Worm (Caenorhabditis elegans) whole organism, young adult: Measurements from ENCODE around the gene ZK899.6.
A peak's percentile ranks its signal among the peaks of the same experiment; 100 is the strongest.
"Not testable (repeated sequence)": the region's sequence is repeated elsewhere in the genome, so short reads cannot be mapped to it uniquely, and the experiment has no call there.

Experiments used
- B0261.1 ChIP-seq: sonication (generic microtip); optimal IDR thresholded peaks from 2 replicates; lab custom pipeline; 2016; ENCODE audit warnings: mild to moderate bottlenecking, missing genetic modification characterization, moderate library complexity, missing compliant biosample characterization
- C17E4.6 ChIP-seq: fragments of 200-800 bp; sonication (Bioruptor generic); IDR thresholded peaks from 2 replicates; pipeline ENCODE4 v1.3.6; 2022; ENCODE audit warnings: missing genetic modification reagents, missing genetic modification characterization, missing compliant biosample characterization
- F37B4.10 ChIP-seq: fragments of 200-800 bp; sonication (Bioruptor generic); IDR thresholded peaks from 2 replicates; pipeline ENCODE4 v1.3.6; 2022; ENCODE audit warnings: missing genetic modification characterization, missing compliant biosample characterization
- F39B2.1 ChIP-seq: fragments of 200-800 bp; sonication (Bioruptor generic); IDR thresholded peaks from 2 replicates; pipeline ENCODE4 v1.3.6; 2022; ENCODE audit warnings: missing genetic modification reagents, missing genetic modification characterization, missing compliant biosample characterization
- F49E8.2 ChIP-seq: sonication (generic microtip); optimal IDR thresholded peaks from 3 replicates; lab custom pipeline; 2017; ENCODE audit warnings: missing genetic modification characterization, mild to moderate bottlenecking, missing compliant biosample characterization, antibody characterized with exemption, moderate library complexity; ENCODE audit not compliant: insufficient read depth
- F52B5.7 ChIP-seq: sonication (generic microtip); optimal IDR thresholded peaks from 2 replicates; lab custom pipeline; 2016; ENCODE audit warnings: mild to moderate bottlenecking, missing genetic modification characterization, missing compliant biosample characterization
- F55B11.4 ChIP-seq: sonication (generic microtip); optimal IDR thresholded peaks from 2 replicates; lab custom pipeline; 2016; ENCODE audit warnings: missing compliant biosample characterization, missing genetic modification characterization, borderline replicate concordance; ENCODE audit not compliant: insufficient read depth
- F57A8.1 ChIP-seq: fragments of 200-800 bp; sonication (Bioruptor generic); optimal IDR thresholded peaks from 2 replicates; lab custom pipeline; 2018; ENCODE audit warnings: mild to moderate bottlenecking, missing genetic modification characterization, moderate library complexity, missing compliant biosample characterization
- F57C9.4 ChIP-seq: sonication (generic microtip); optimal IDR thresholded peaks from 2 replicates; lab custom pipeline; 2017; ENCODE audit warnings: mild to moderate bottlenecking, missing genetic modification characterization, missing compliant biosample characterization
- K11D2.4 ChIP-seq: fragments of 200-800 bp; sonication (Bioruptor generic); IDR thresholded peaks from 2 replicates; pipeline ENCODE4 v1.3.6; 2022; ENCODE audit warnings: missing genetic modification reagents, missing genetic modification characterization, missing compliant biosample characterization
- T07F8.4 ChIP-seq: sonication (generic microtip); optimal IDR thresholded peaks from 2 replicates; lab custom pipeline; 2016; ENCODE audit warnings: mild to moderate bottlenecking, missing genetic modification characterization, moderate library complexity, missing compliant biosample characterization
- Y56A3A.18 ChIP-seq: fragments of 200-800 bp; sonication (Bioruptor generic); IDR thresholded peaks from 2 replicates; pipeline ENCODE4 v1.3.6; 2022; ENCODE audit warnings: missing genetic modification reagents, missing genetic modification characterization, missing compliant biosample characterization
- ama-1 ChIP-seq, 3 experiments: fragments of 150-350 bp in 1 of 3; sonication (generic microtip) in 2 of 3; optimal IDR thresholded peaks; 2 replicates each; lab custom pipeline; 2014 to 2018; ENCODE audit warnings: missing biosample characterization in 2 of 3, missing genetic modification characterization in 2 of 3, missing genetic modification reagents in 2 of 3
- aptf-3 ChIP-seq: fragments of 200-800 bp; sonication (Bioruptor generic); IDR thresholded peaks from 2 replicates; pipeline ENCODE4 v1.3.6; 2022; ENCODE audit warnings: missing genetic modification characterization, missing compliant biosample characterization
- attf-3 ChIP-seq: fragments of 200-800 bp; sonication (Bioruptor generic); conservative IDR thresholded peaks from 2 replicates; pipeline ENCODE4 v1.3.6; 2022; ENCODE audit warnings: missing genetic modification reagents, missing genetic modification characterization, missing compliant biosample characterization
- cebp-1 ChIP-seq, 2 experiments: fragments of 200-800 bp in 1 of 2; sonication (Bioruptor generic) in 1 of 2; sonication (generic microtip) in 1 of 2; IDR thresholded peaks in 1 of 2; optimal IDR thresholded peaks in 1 of 2; 2 replicates each; pipeline versions ENCODE4 v1.3.6 to Lab custom; 2017 to 2022; ENCODE audit warnings: missing compliant biosample characterization in 2 of 2, missing genetic modification characterization in 2 of 2, mild to moderate bottlenecking in 1 of 2, missing genetic modification reagents in 1 of 2, moderate library complexity in 1 of 2
- cebp-2 ChIP-seq: fragments of 200-800 bp; sonication (Bioruptor generic); IDR thresholded peaks from 2 replicates; pipeline ENCODE4 v1.3.6; 2022; ENCODE audit warnings: missing genetic modification characterization, missing compliant biosample characterization
- ceh-58 ChIP-seq: fragments of 200-800 bp; sonication (Bioruptor generic); IDR thresholded peaks from 2 replicates; pipeline ENCODE4 v1.3.6; 2022; ENCODE audit warnings: missing genetic modification characterization, missing compliant biosample characterization
- ceh-91 ChIP-seq: fragments of 200-800 bp; sonication (Bioruptor generic); IDR thresholded peaks from 2 replicates; pipeline ENCODE4 v1.3.6; 2022; ENCODE audit warnings: missing genetic modification reagents, missing genetic modification characterization, missing compliant biosample characterization
- dox-1 ChIP-seq: fragments of 200-800 bp; sonication (Bioruptor generic); IDR thresholded peaks from 2 replicates; pipeline ENCODE4 v1.3.6; 2022; ENCODE audit warnings: missing genetic modification reagents, missing genetic modification characterization, missing compliant biosample characterization
- dpl-1 ChIP-seq: fragments of 150-350 bp; optimal IDR thresholded peaks from 2 replicates; lab custom pipeline; 2014; ENCODE audit warnings: missing biosample characterization, missing genetic modification reagents, missing genetic modification characterization
- him-1 ChIP-seq: sonication (generic microtip); optimal IDR thresholded peaks from 2 replicates; lab custom pipeline; 2016; ENCODE audit warnings: missing genotype, missing genetic modification reagents, missing genetic modification characterization, missing compliant biosample characterization
- hmg-1.2 ChIP-seq: fragments of 200-800 bp; sonication (Bioruptor generic); IDR thresholded peaks from 2 replicates; pipeline ENCODE4 v1.3.6; 2022; ENCODE audit warnings: missing genetic modification reagents, missing genetic modification characterization, missing compliant biosample characterization
- lag-1 ChIP-seq: fragments of 200-800 bp; sonication (Bioruptor generic); IDR thresholded peaks from 2 replicates; pipeline ENCODE4 v1.3.6; 2022; ENCODE audit warnings: missing genetic modification reagents, missing genetic modification characterization, missing compliant biosample characterization
- let-607 ChIP-seq, 2 experiments: fragments of 200-800 bp in 1 of 2; sonication (Bioruptor generic) in 1 of 2; sonication (generic microtip) in 1 of 2; optimal IDR thresholded peaks; 2 replicates each; lab custom pipeline; 2016 to 2018; ENCODE audit warnings: mild to moderate bottlenecking in 2 of 2, missing compliant biosample characterization in 2 of 2, missing genetic modification characterization in 2 of 2, moderate library complexity in 2 of 2, missing genotype in 1 of 2
- lin-40 ChIP-seq: sonication (generic microtip); optimal IDR thresholded peaks from 2 replicates; lab custom pipeline; 2016; ENCODE audit warnings: missing genetic modification characterization, mild to moderate bottlenecking, missing compliant biosample characterization, missing genotype, missing genetic modification reagents
- lir-1 ChIP-seq: fragments of 200-800 bp; sonication (Bioruptor generic); conservative IDR thresholded peaks from 2 replicates; pipeline ENCODE4 v1.3.6; 2022; ENCODE audit warnings: missing genetic modification reagents, missing genetic modification characterization, missing compliant biosample characterization
- lsl-1 ChIP-seq: fragments of 200-800 bp; sonication (Bioruptor generic); optimal IDR thresholded peaks from 2 replicates; lab custom pipeline; 2018; ENCODE audit warnings: mild to moderate bottlenecking, missing genetic modification characterization, moderate library complexity, missing compliant biosample characterization
- nhr-80 ChIP-seq: sonication (generic microtip); optimal IDR thresholded peaks from 2 replicates; lab custom pipeline; 2016; ENCODE audit warnings: missing genetic modification characterization, missing compliant biosample characterization
- rcor-1 ChIP-seq: fragments of 200-800 bp; sonication (Bioruptor generic); IDR thresholded peaks from 2 replicates; pipeline ENCODE4 v1.3.6; 2022; ENCODE audit warnings: missing genetic modification reagents, missing genetic modification characterization, missing compliant biosample characterization
- sea-2 ChIP-seq: fragments of 200-800 bp; sonication (Bioruptor generic); IDR thresholded peaks from 2 replicates; pipeline ENCODE4 v1.3.6; 2022; ENCODE audit warnings: missing genetic modification characterization, missing compliant biosample characterization
- snpc-1.3 ChIP-seq: sonication (generic microtip); optimal IDR thresholded peaks from 2 replicates; lab custom pipeline; 2017; ENCODE audit warnings: missing genetic modification characterization, mild to moderate bottlenecking, missing compliant biosample characterization, antibody characterized with exemption, moderate library complexity, missing genotype, missing genetic modification reagents; ENCODE audit not compliant: insufficient read depth
- tbx-9 ChIP-seq: sonication (generic microtip); optimal IDR thresholded peaks from 2 replicates; lab custom pipeline; 2016; ENCODE audit warnings: borderline replicate concordance, missing genetic modification characterization, inconsistent platforms, missing compliant biosample characterization
- unc-130 ChIP-seq: sonication (generic microtip); optimal IDR thresholded peaks from 2 replicates; lab custom pipeline; 2016; ENCODE audit warnings: missing genetic modification reagents, missing genetic modification characterization, missing compliant biosample characterization
- xnd-1 ChIP-seq: sonication (generic microtip); optimal IDR thresholded peaks from 2 replicates; lab custom pipeline; 2016; ENCODE audit warnings: missing genotype, missing genetic modification reagents, missing genetic modification characterization, missing compliant biosample characterization
- zfh-2 ChIP-seq: fragments of 200-800 bp; sonication (Bioruptor generic); conservative IDR thresholded peaks from 2 replicates; pipeline ENCODE4 v1.3.6; 2022; ENCODE audit warnings: missing genetic modification reagents, missing genetic modification characterization, missing compliant biosample characterization
- ztf-18 ChIP-seq: sonication (generic microtip); optimal IDR thresholded peaks from 2 replicates; lab custom pipeline; 2016; ENCODE audit warnings: missing genotype, mild to moderate bottlenecking, missing genetic modification characterization, missing compliant biosample characterization
- ztf-22 ChIP-seq: fragments of 200-800 bp; sonication (Bioruptor generic); optimal IDR thresholded peaks from 2 replicates; lab custom pipeline; 2018; ENCODE audit warnings: mild to moderate bottlenecking, missing genetic modification characterization, moderate library complexity, missing compliant biosample characterization
- ztf-28 ChIP-seq: fragments of 200-800 bp; sonication (Bioruptor generic); IDR thresholded peaks from 2 replicates; pipeline ENCODE4 v1.3.6; 2022; ENCODE audit warnings: missing genetic modification reagents, missing genetic modification characterization, missing compliant biosample characterization

ZK899.6 gene

DNA sequence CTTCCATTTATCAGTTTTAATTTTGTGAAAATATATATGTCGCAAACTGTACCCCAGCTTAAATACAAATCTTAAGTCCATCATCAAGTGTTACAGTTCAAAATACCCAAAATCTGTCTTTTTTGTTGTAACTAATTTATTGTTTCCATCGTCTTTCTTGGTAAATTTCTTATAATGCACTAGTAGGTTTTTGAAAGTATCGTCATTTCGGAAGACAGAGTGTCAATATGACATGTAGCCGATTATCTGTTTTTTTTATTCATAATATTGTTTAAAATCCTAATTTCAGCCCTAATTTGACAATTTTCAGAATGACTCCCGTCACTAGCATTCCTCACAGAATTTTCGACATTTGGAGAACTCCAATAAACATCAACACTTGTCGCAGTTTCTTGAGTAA is at the start of gene ZK899.6:
Gene ZK899.6 (plus strand): TSS at position 301 of the 400 bp plus-strand sequence.
- not testable (repeated sequence) for TF ChIP-seq Y56A3A.18 (GFP tag; lab: Robert Waterston, UW); ztf-28 (GFP tag; lab: Robert Waterston, UW); ztf-22
- TF ChIP-seq, all 124 proteins: peak for 0; not testable (repeated sequence) for 124

DNA sequence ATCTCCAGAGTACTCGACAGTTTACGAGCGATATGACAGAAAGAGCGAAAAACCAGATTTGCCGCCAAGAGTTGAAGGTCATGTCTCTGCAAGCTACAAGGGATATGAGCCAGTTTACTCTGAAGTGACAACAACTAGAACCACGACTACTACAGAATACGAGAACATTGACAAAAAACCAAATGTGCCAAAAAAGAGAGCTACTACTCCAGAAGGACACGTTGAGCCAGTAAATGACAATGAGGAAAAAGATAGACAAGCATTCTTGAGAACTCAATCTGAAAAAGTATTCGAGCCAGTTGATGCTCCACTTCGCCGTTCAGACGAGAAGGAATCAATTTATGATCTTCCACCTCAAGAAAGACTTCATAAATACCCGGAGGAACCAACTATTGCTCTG is 45.8 kb upstream of the ZK899.6 start:
- TF ChIP-seq snpc-1.3 = no peak
- TF ChIP-seq rcor-1 (GFP tag; lab: Robert Waterston, UW) = no peak
- TF ChIP-seq F49E8.2 (tag; lab: Kevin White, UChicago) = no peak
- TF ChIP-seq ztf-22 = no peak
- no peak for TF ChIP-seq tbx-9 (tag; lab: Kevin White, UChicago)
- no peak for TF ChIP-seq F55B11.4 (tag; lab: Kevin White, UChicago)
- TF ChIP-seq, all 124 proteins: peak for 0

ce11 chrX:9417948-9418347 is 45.2 kb upstream of the ZK899.6 start:
- TF ChIP-seq sea-2 (no peak), F57C9.4 (tag; lab: Kevin White, UChicago) (no peak), rcor-1 (GFP tag; lab: Robert Waterston, UW) (no peak), him-1 (tag; lab: Kevin White, UChicago) (no peak), zfh-2 (no peak), ceh-91 (no peak), ztf-18 (tag; lab: Kevin White, UChicago) (no peak), aptf-3 (GFP tag; lab: Robert Waterston, UW) (no peak), C17E4.6 (GFP tag; lab: Robert Waterston, UW) (no peak), nhr-80 (tag; lab: Kevin White, UChicago) (no peak), F57A8.1 (GFP tag; lab: Kevin White, UChicago) (no peak), dox-1 (no peak), xnd-1 (tag; lab: Kevin White, UChicago) (no peak), ceh-58 (GFP tag; lab: Robert Waterston, UW) (no peak), unc-130 (GFP tag; lab: Kevin White, UChicago) (no peak), cebp-1 (GFP tag; IDR thresholded peaks at IDR 0.05; lab: Robert Waterston, UW) (no peak), cebp-1 (tag; optimal IDR thresholded peaks at IDR 0.05; lab: Kevin White, UChicago) (no peak), attf-3 (no peak), lag-1 (GFP tag; lab: Robert Waterston, UW) (no peak)

ce11 chrX:9428059-9428458 is 35.1 kb upstream of the ZK899.6 start, which contains the start of gene B0272.4:
Gene B0272.4, plus strand, starts transcription at chrX:9428431.
- no peak for TF ChIP-seq cebp-2 (GFP tag; lab: Robert Waterston, UW)
- TF ChIP-seq B0261.1 (tag; lab: Kevin White, UChicago) = no peak
- no peak for TF ChIP-seq F37B4.10 (GFP tag; lab: Robert Waterston, UW)
- no peak for TF ChIP-seq dpl-1 (GFP tag; lab: Kevin White, UChicago)
- peak; percentile 60 for TF ChIP-seq nhr-80 (tag; lab: Kevin White, UChicago)

- TF ChIP-seq F37B4.10 (GFP tag; lab: Robert Waterston, UW) (no peak), lag-1 (GFP tag; lab: Robert Waterston, UW) (no peak), F39B2.1 (no peak), lir-1 (no peak), Y56A3A.18 (GFP tag; lab: Robert Waterston, UW) (no peak), let-607 (tag; optimal IDR thresholded peaks at IDR 0.05; lab: Kevin White, UChicago) (peak in 1 of 2 experiments; percentile 69), F52B5.7 (no peak), T07F8.4 (no peak), hmg-1.2 (GFP tag; lab: Robert Waterston, UW) (no peak), lin-40 (tag; lab: Kevin White, UChicago) (peak; percentile 48), lsl-1 (GFP tag; lab: Kevin White, UChicago) (no peak), ama-1 (optimal IDR thresholded peaks at IDR 0.05; lab: Kevin White, UChicago) (no peak), ama-1 (GFP tag; optimal IDR thresholded peaks at IDR 0.05; lab: Kevin White, UChicago) (no peak), K11D2.4 (GFP tag; lab: Robert Waterston, UW) (no peak), zfh-2 (0 out of 2 replicates have a peak, but pooled peaks have one; percentile 32)
These were observed 32.1 kb upstream of the ZK899.6 start, which contains the start of gene B0272.3 for ce11 chrX:9431002-9431482. Gene B0272.3, plus strand, starts transcription at chrX:9431432.
